Fruit fly (Drosophila melanogaster) whole organism, embryonic: ENCODE measurements around the gene CG31793.

ENCODE experiments used
- B-H2 ChIP-seq: fragments of 200-800 bp; sonication (Bioruptor generic); optimal IDR thresholded peaks from 2 replicates; lab custom pipeline; 2018; ENCODE audit warnings: missing biosample characterization, mild to moderate bottlenecking, missing genetic modification characterization
- CG10147 ChIP-seq: fragments of 200-800 bp; sonication (Bioruptor generic); optimal IDR thresholded peaks from 2 replicates; lab custom pipeline; 2019; ENCODE audit warnings: missing biosample characterization, mild to moderate bottlenecking, missing genetic modification characterization, moderate library complexity
- CG11085 ChIP-seq: fragments of 200-800 bp; sonication (Bioruptor generic); IDR thresholded peaks from 2 replicates; pipeline ENCODE4 v1.3.6; 2022; ENCODE audit warnings: missing biosample characterization, missing genetic modification characterization
- CG11456 ChIP-seq: fragments of 200-800 bp; sonication (Bioruptor generic); IDR thresholded peaks from 3 replicates; pipeline ENCODE4 v1.3.6; 2022; ENCODE audit warnings: missing biosample characterization, missing genetic modification characterization
- CG11723 ChIP-seq: fragments of 200-800 bp; sonication (Bioruptor generic); optimal IDR thresholded peaks from 2 replicates; lab custom pipeline; 2017; ENCODE audit warnings: missing biosample characterization, mild to moderate bottlenecking, missing genetic modification characterization
- CG12391 ChIP-seq: fragments of 200-800 bp; sonication (Bioruptor generic); optimal IDR thresholded peaks from 3 replicates; lab custom pipeline; 2018; ENCODE audit warnings: missing biosample characterization, mild to moderate bottlenecking, missing genetic modification characterization, moderate library complexity
- CG12659 ChIP-seq: fragments of 200-800 bp; sonication (Bioruptor generic); optimal IDR thresholded peaks from 3 replicates; lab custom pipeline; 2017; ENCODE audit warnings: mild to moderate bottlenecking, missing biosample characterization, missing genetic modification reagents, missing genetic modification characterization
- CG13624 ChIP-seq: fragments of 200-800 bp; sonication (Bioruptor generic); optimal IDR thresholded peaks from 2 replicates; lab custom pipeline; 2016; ENCODE audit warnings: missing biosample characterization, missing genetic modification characterization
- CG13775 ChIP-seq: fragments of 200-800 bp; sonication (Bioruptor generic); optimal IDR thresholded peaks from 3 replicates; lab custom pipeline; 2017; ENCODE audit warnings: missing biosample characterization, mild to moderate bottlenecking, missing genetic modification characterization
- CG14710 ChIP-seq: fragments of 200-800 bp; sonication (Bioruptor generic); optimal IDR thresholded peaks from 3 replicates; lab custom pipeline; 2019; ENCODE audit warnings: missing biosample characterization, mild to moderate bottlenecking, missing genetic modification characterization, moderate library complexity
- CG15514 ChIP-seq: fragments of 200-800 bp; sonication (Bioruptor generic); optimal IDR thresholded peaks from 3 replicates; lab custom pipeline; 2017; ENCODE audit warnings: missing biosample characterization, missing genetic modification characterization, mild to moderate bottlenecking, moderate library complexity, missing genetic modification reagents
- CG1792 ChIP-seq: fragments of 200-800 bp; sonication (Bioruptor generic); optimal IDR thresholded peaks from 2 replicates; lab custom pipeline; 2016; ENCODE audit warnings: missing biosample characterization, missing genetic modification characterization
- CG5953 ChIP-seq: fragments of 200-800 bp; sonication (Bioruptor generic); IDR thresholded peaks from 2 replicates; pipeline ENCODE4 v1.3.6; 2022; ENCODE audit warnings: missing biosample characterization, missing genetic modification characterization
- CG6272 ChIP-seq: fragments of 200-800 bp; sonication (Bioruptor generic); IDR thresholded peaks from 2 replicates; pipeline ENCODE4 v1.3.6; 2022; ENCODE audit warnings: missing biosample characterization, missing genetic modification characterization
- CG6689 ChIP-seq: fragments of 200-800 bp; sonication (Bioruptor generic); IDR thresholded peaks from 2 replicates; pipeline ENCODE4 v1.3.6; 2022; ENCODE audit warnings: missing biosample characterization, missing genetic modification characterization
- CG6791 ChIP-seq: fragments of 200-800 bp; sonication (Bioruptor generic); IDR thresholded peaks from 3 replicates; pipeline ENCODE4 v1.3.6; 2022; ENCODE audit warnings: missing biosample characterization, missing genetic modification characterization; ENCODE audit not compliant: partially characterized antibody
- CG7271 ChIP-seq: fragments of 200-800 bp; sonication (Bioruptor generic); optimal IDR thresholded peaks from 2 replicates; lab custom pipeline; 2018; ENCODE audit warnings: missing biosample characterization, mild to moderate bottlenecking, missing genetic modification characterization, moderate library complexity
- CG7963 ChIP-seq: fragments of 200-800 bp; sonication (Bioruptor generic); IDR thresholded peaks from 3 replicates; pipeline ENCODE4 v1.3.6; 2022; ENCODE audit warnings: missing biosample characterization, missing genetic modification characterization; ENCODE audit not compliant: partially characterized antibody
- CG8359 ChIP-seq: fragments of 200-800 bp; sonication (Bioruptor generic); optimal IDR thresholded peaks from 2 replicates; lab custom pipeline; 2017; ENCODE audit warnings: missing biosample characterization, mild to moderate bottlenecking, missing genetic modification characterization, borderline replicate concordance
- CG8388 ChIP-seq: fragments of 200-800 bp; sonication (Bioruptor generic); optimal IDR thresholded peaks from 2 replicates; lab custom pipeline; 2019; ENCODE audit warnings: missing biosample characterization, mild to moderate bottlenecking, missing genetic modification characterization, moderate library complexity
- CHES-1-like ChIP-seq: fragments of 200-800 bp; sonication (Bioruptor generic); optimal IDR thresholded peaks from 2 replicates; lab custom pipeline; 2016; ENCODE audit warnings: missing biosample characterization, missing genetic modification characterization
- Dll ChIP-seq: fragments of 200-800 bp; sonication (Bioruptor generic); IDR thresholded peaks from 4 replicates; pipeline ENCODE4 v1.3.6; 2022; ENCODE audit warnings: missing biosample characterization, missing genetic modification characterization; ENCODE audit not compliant: partially characterized antibody
- Hr78 ChIP-seq, 2 experiments: fragments of 200-800 bp in 1 of 2; fragments of >200 bp in 1 of 2; sonication (Bioruptor generic) in 1 of 2; optimal IDR thresholded peaks; 2 replicates each; lab custom pipeline; 2017 to 2019; ENCODE audit warnings: missing biosample characterization in 2 of 2, missing genetic modification characterization in 2 of 2, mild to moderate bottlenecking in 1 of 2, moderate library complexity in 1 of 2
- Oli ChIP-seq: fragments of 200-800 bp; sonication (Bioruptor generic); optimal IDR thresholded peaks from 2 replicates; lab custom pipeline; 2018; ENCODE audit warnings: missing biosample characterization, mild to moderate bottlenecking, missing genetic modification characterization, moderate library complexity
- PHDP ChIP-seq: fragments of 200-800 bp; sonication (Bioruptor generic); optimal IDR thresholded peaks from 3 replicates; lab custom pipeline; 2018; ENCODE audit warnings: missing biosample characterization, mild to moderate bottlenecking, missing genetic modification characterization, moderate library complexity
- Pdp1 ChIP-seq, 2 experiments: fragments of 200-800 bp; sonication (Bioruptor generic); optimal IDR thresholded peaks; 3 replicates each; lab custom pipeline; 2016; ENCODE audit warnings: missing biosample characterization in 2 of 2, missing genetic modification characterization in 2 of 2, mild to moderate bottlenecking in 1 of 2, moderate library complexity in 1 of 2
- Ravus ChIP-seq: fragments of 200-800 bp; sonication (Bioruptor generic); IDR thresholded peaks from 2 replicates; pipeline ENCODE4 v1.3.6; 2022; ENCODE audit warnings: missing biosample characterization, missing genetic modification characterization
- Sox102F ChIP-seq: fragments of 200-800 bp; sonication (Bioruptor generic); optimal IDR thresholded peaks from 2 replicates; lab custom pipeline; 2018; ENCODE audit warnings: missing biosample characterization, mild to moderate bottlenecking, missing genetic modification characterization, moderate library complexity
- Vsx1 ChIP-seq: fragments of 200-800 bp; sonication (Bioruptor generic); optimal IDR thresholded peaks from 2 replicates; lab custom pipeline; 2017; ENCODE audit warnings: missing biosample characterization, mild to moderate bottlenecking, missing genetic modification characterization, missing genetic modification reagents
- amos ChIP-seq: fragments of 200-800 bp; sonication (Bioruptor generic); IDR thresholded peaks from 2 replicates; pipeline ENCODE4 v1.3.6; 2022; ENCODE audit warnings: missing biosample characterization, missing genetic modification characterization; ENCODE audit not compliant: partially characterized antibody
- az2 ChIP-seq: fragments of 200-800 bp; sonication (Bioruptor generic); optimal IDR thresholded peaks from 3 replicates; lab custom pipeline; 2016; ENCODE audit warnings: missing biosample characterization, missing genetic modification characterization
- bbx ChIP-seq: fragments of 200-800 bp; sonication (Bioruptor generic); IDR thresholded peaks from 2 replicates; pipeline ENCODE4 v1.3.6; 2022; ENCODE audit warnings: missing biosample characterization, missing genetic modification characterization; ENCODE audit not compliant: partially characterized antibody
- cad ChIP-seq: fragments of >200 bp; optimal IDR thresholded peaks from 2 replicates; lab custom pipeline; 2017; ENCODE audit warnings: missing biosample characterization, missing genetic modification characterization
- chinmo ChIP-seq: fragments of 200-800 bp; sonication (Bioruptor generic); IDR thresholded peaks from 4 replicates; pipeline ENCODE4 v1.3.6; 2022; ENCODE audit warnings: missing biosample characterization, missing genetic modification characterization; ENCODE audit not compliant: partially characterized antibody
- chm ChIP-seq: fragments of 200-800 bp; sonication (Bioruptor generic); IDR thresholded peaks from 2 replicates; pipeline ENCODE4 v1.3.6; 2022; ENCODE audit warnings: missing biosample characterization, missing genetic modification characterization
- da ChIP-seq: fragments of 200-800 bp; sonication (Bioruptor generic); optimal IDR thresholded peaks from 2 replicates; lab custom pipeline; 2016; ENCODE audit warnings: missing biosample characterization, missing genetic modification characterization
- en ChIP-seq: fragments of 200-800 bp; sonication (Bioruptor generic); optimal IDR thresholded peaks from 2 replicates; lab custom pipeline; 2016; ENCODE audit warnings: missing biosample characterization, missing genetic modification characterization
- gce ChIP-seq: fragments of 200-800 bp; sonication (Bioruptor generic); IDR thresholded peaks from 3 replicates; pipeline ENCODE4 v1.3.6; 2022; ENCODE audit warnings: missing biosample characterization, missing genetic modification characterization
- hbn ChIP-seq: fragments of 200-800 bp; sonication (Bioruptor generic); IDR thresholded peaks from 2 replicates; pipeline ENCODE4 v1.3.6; 2022; ENCODE audit warnings: missing biosample characterization, missing genetic modification characterization; ENCODE audit not compliant: partially characterized antibody
- ken ChIP-seq: fragments of 200-800 bp; sonication (Bioruptor generic); IDR thresholded peaks from 3 replicates; pipeline ENCODE4 v1.3.6; 2022; ENCODE audit warnings: missing biosample characterization, missing genetic modification characterization
- lilli ChIP-seq: fragments of 200-800 bp; sonication (Bioruptor generic); optimal IDR thresholded peaks from 3 replicates; lab custom pipeline; 2016; ENCODE audit warnings: missing biosample characterization, missing genetic modification characterization
- lov ChIP-seq, 2 experiments: fragments of 200-800 bp in 1 of 2; fragments of >200 bp in 1 of 2; sonication (Bioruptor generic) in 1 of 2; IDR thresholded peaks in 1 of 2; optimal IDR thresholded peaks in 1 of 2; 2 replicates in 1 of 2; 3 replicates in 1 of 2; pipeline versions ENCODE4 v1.3.6 to Lab custom; 2017 to 2022; ENCODE audit warnings: missing biosample characterization in 1 of 2, missing genetic modification characterization in 1 of 2
- nerfin-1 ChIP-seq: fragments of 200-800 bp; sonication (Bioruptor generic); optimal IDR thresholded peaks from 3 replicates; lab custom pipeline; 2019; ENCODE audit warnings: missing biosample characterization, mild to moderate bottlenecking, missing genetic modification characterization, moderate library complexity
- pan ChIP-seq, 4 experiments: fragments of >200 bp in 3 of 4; fragments of 200-800 bp in 1 of 4; sonication (Bioruptor generic) in 1 of 4; optimal IDR thresholded peaks in 3 of 4; IDR thresholded peaks in 1 of 4; 2 replicates each; pipeline versions ENCODE4 v1.3.6 to Lab custom; 2017 to 2022; ENCODE audit warnings: missing biosample characterization in 2 of 4, missing genetic modification characterization in 2 of 4, mixed read lengths in 1 of 4
- sima ChIP-seq: fragments of 200-800 bp; sonication (Bioruptor generic); optimal IDR thresholded peaks from 2 replicates; lab custom pipeline; 2016; ENCODE audit warnings: missing biosample characterization, missing genetic modification characterization
- unpg ChIP-seq: fragments of 200-800 bp; sonication (Bioruptor generic); optimal IDR thresholded peaks from 3 replicates; lab custom pipeline; 2018; ENCODE audit warnings: missing biosample characterization, mild to moderate bottlenecking, missing genetic modification characterization, moderate library complexity
- vnd ChIP-seq: fragments of 200-800 bp; sonication (Bioruptor generic); IDR thresholded peaks from 3 replicates; pipeline ENCODE4 v1.3.6; 2022; ENCODE audit warnings: missing biosample characterization, missing genetic modification characterization; ENCODE audit not compliant: partially characterized antibody
- wek ChIP-seq: fragments of 200-800 bp; sonication (Bioruptor generic); optimal IDR thresholded peaks from 3 replicates; lab custom pipeline; 2018; ENCODE audit warnings: missing biosample characterization, mild to moderate bottlenecking, missing genetic modification characterization, moderate library complexity

The CG31793 gene

dm6 chr2L:19048912-19049311 is 45.7 kb downstream of the CG31793 start, which contains the start of gene CG10470 (continued):
- TF ChIP-seq CG11456 (GFP tag; lab: Robert Waterston, UW) (no peak), CG15514 (peak; percentile 24), CG12659 (peak; percentile 24), CG13624 (GFP tag; lab: Kevin White, UChicago) (no peak), Hr78 (GFP tag; optimal IDR thresholded peaks at IDR 0.05; lab: Kevin White, UChicago) (no peak), CG7963 (GFP tag; lab: Robert Waterston, UW) (peak; percentile 75), B-H2 (no peak), CG8359 (GFP tag; lab: Kevin White, UChicago) (no peak), unpg (peak; percentile 28), wek (GFP tag; lab: Kevin White, UChicago) (peak; percentile 96), amos (peak; percentile 84), pan (optimal IDR thresholded peaks at IDR 0.05; lab: Kevin White, UChicago) (no peak), pan (GFP tag; optimal IDR thresholded peaks at IDR 0.05 in 1 of 2, IDR thresholded peaks at IDR 0.05 in 1 of 2) (no peak), sima (GFP tag; lab: Kevin White, UChicago) (no peak), CG14710 (tag; lab: Kevin White, UChicago) (peak; percentile 46), CHES-1-like (GFP tag; lab: Kevin White, UChicago) (no peak), CG6689 (GFP tag; lab: Robert Waterston, UW) (no peak), CG12391 (tag; lab: Kevin White, UChicago) (peak; percentile 49), CG13775 (GFP tag; lab: Kevin White, UChicago) (no peak), Sox102F (peak; percentile 18), CG11723 (GFP tag; lab: Kevin White, UChicago) (no peak), Oli (tag; lab: Kevin White, UChicago) (no peak), az2 (GFP tag; lab: Kevin White, UChicago) (no peak), PHDP (tag; lab: Kevin White, UChicago) (peak; percentile 50), CG8388 (GFP tag; lab: Kevin White, UChicago) (peak; percentile 28), da (GFP tag; lab: Kevin White, UChicago) (no peak), CG1792 (GFP tag; lab: Kevin White, UChicago) (no peak), chm (GFP tag; lab: Robert Waterston, UW) (no peak), bbx (GFP tag; lab: Robert Waterston, UW) (peak; percentile 88), Ravus (GFP tag; lab: Robert Waterston, UW) (no peak), hbn (peak; percentile 84), gce (no peak), vnd (GFP tag; lab: Robert Waterston, UW) (peak; percentile 75), CG11085 (GFP tag; lab: Robert Waterston, UW) (no peak), CG10147 (GFP tag; lab: Kevin White, UChicago) (peak; percentile 13), en (GFP tag; lab: Kevin White, UChicago) (no peak), lilli (GFP tag; lab: Kevin White, UChicago) (peak; percentile 21), nerfin-1 (no peak), cad (GFP tag; lab: Kevin White, UChicago) (no peak), Dll (GFP tag; lab: Robert Waterston, UW) (peak; percentile 83), CG6272 (no peak), chinmo (GFP tag; lab: Robert Waterston, UW) (peak; percentile 84; the same call in 2 of the 4 replicates), CG6791 (peak; percentile 89), CG7271 (tag; lab: Kevin White, UChicago) (no peak), Pdp1 (GFP tag; optimal IDR thresholded peaks at IDR 0.05; lab: Kevin White, UChicago) (peak in 1 of 2 experiments; percentile 49), ken (GFP tag; lab: Robert Waterston, UW) (no peak), Vsx1 (GFP tag; lab: Kevin White, UChicago) (no peak), lov (optimal IDR thresholded peaks at IDR 0.05; lab: Kevin White, UChicago) (no peak), lov (GFP tag; IDR thresholded peaks at IDR 0.05; lab: Robert Waterston, UW) (no peak), CG5953 (GFP tag; lab: Robert Waterston, UW) (no peak)
